Fruit fly (Drosophila melanogaster) whole organism, embryonic: Measurements from ENCODE around the gene spel1.

Source experiments
- Antp ChIP-seq: fragments of 200-800 bp; sonication (Bioruptor generic); optimal IDR thresholded peaks from 3 replicates; lab custom pipeline; 2016; ENCODE audit warnings: missing biosample characterization, missing genetic modification characterization
- Atf6 ChIP-seq: fragments of 200-800 bp; sonication (Bioruptor generic); IDR thresholded peaks from 2 replicates; pipeline ENCODE4 v1.3.6; 2022; ENCODE audit warnings: missing biosample characterization, missing genetic modification characterization
- Awh ChIP-seq: fragments of 200-800 bp; sonication (Bioruptor generic); IDR thresholded peaks from 2 replicates; pipeline ENCODE4, ENCODE4 v1.3.6; 2022; ENCODE audit warnings: missing biosample characterization, missing genetic modification characterization
- CG11695 ChIP-seq: fragments of 200-800 bp; sonication (Bioruptor generic); IDR thresholded peaks from 3 replicates; pipeline ENCODE4 v1.3.6; 2022; ENCODE audit warnings: missing biosample characterization, missing genetic modification characterization
- CG12071 ChIP-seq: fragments of 200-800 bp; sonication (Bioruptor generic); optimal IDR thresholded peaks from 3 replicates; lab custom pipeline; 2018; ENCODE audit warnings: missing biosample characterization, mild to moderate bottlenecking, missing genetic modification characterization
- CG12942 ChIP-seq: fragments of 200-800 bp; sonication (Bioruptor generic); optimal IDR thresholded peaks from 3 replicates; lab custom pipeline; 2016; ENCODE audit warnings: missing biosample characterization, missing genetic modification characterization
- CG13775 ChIP-seq: fragments of 200-800 bp; sonication (Bioruptor generic); optimal IDR thresholded peaks from 3 replicates; lab custom pipeline; 2017; ENCODE audit warnings: missing biosample characterization, mild to moderate bottlenecking, missing genetic modification characterization
- CG14667 ChIP-seq: fragments of 200-800 bp; sonication (Bioruptor generic); IDR thresholded peaks from 2 replicates; pipeline ENCODE4 v1.3.6; 2022; ENCODE audit warnings: missing biosample characterization, missing genetic modification characterization
- CG16815 ChIP-seq: fragments of 200-800 bp; sonication (Bioruptor generic); optimal IDR thresholded peaks from 3 replicates; lab custom pipeline; 2017; ENCODE audit warnings: missing biosample characterization, mild to moderate bottlenecking, missing genetic modification characterization
- CG18262 ChIP-seq: fragments of 200-800 bp; optimal IDR thresholded peaks from 3 replicates; lab custom pipeline; 2019; ENCODE audit warnings: missing biosample characterization, mild to moderate bottlenecking, missing genetic modification characterization, moderate library complexity
- CG1832 ChIP-seq: fragments of 200-800 bp; sonication (Bioruptor generic); optimal IDR thresholded peaks from 2 replicates; lab custom pipeline; 2017; ENCODE audit warnings: missing biosample characterization, mild to moderate bottlenecking, missing genetic modification characterization, inconsistent platforms
- CG2199 ChIP-seq: fragments of 200-800 bp; sonication (Bioruptor generic); IDR thresholded peaks from 3 replicates; pipeline ENCODE4 v1.3.6; 2022; ENCODE audit warnings: missing biosample characterization, missing genetic modification characterization
- CG32532 ChIP-seq: fragments of 200-800 bp; sonication (Bioruptor generic); IDR thresholded peaks from 2 replicates; pipeline ENCODE4 v1.3.6; 2022; ENCODE audit warnings: missing biosample characterization, missing genetic modification characterization
- CG34224 ChIP-seq: fragments of 200-800 bp; sonication (Bioruptor generic); IDR thresholded peaks from 3 replicates; pipeline ENCODE4 v1.3.6; 2022; ENCODE audit warnings: missing biosample characterization, missing genetic modification characterization; ENCODE audit not compliant: partially characterized antibody
- CG42726 ChIP-seq: fragments of 200-800 bp; sonication (Bioruptor generic); IDR thresholded peaks from 2 replicates; pipeline ENCODE4 v1.3.6; 2022; ENCODE audit warnings: missing biosample characterization, missing genetic modification characterization; ENCODE audit not compliant: partially characterized antibody
- CG4282 ChIP-seq: fragments of 200-800 bp; sonication (Bioruptor generic); optimal IDR thresholded peaks from 2 replicates; lab custom pipeline; 2016; ENCODE audit warnings: missing biosample characterization, missing genetic modification characterization
- CG4328 ChIP-seq: fragments of 200-800 bp; sonication (Bioruptor generic); optimal IDR thresholded peaks from 3 replicates; lab custom pipeline; 2017; ENCODE audit warnings: missing biosample characterization, missing genetic modification reagents, missing genetic modification characterization
- CG4360 ChIP-seq: fragments of 200-800 bp; sonication (Bioruptor generic); IDR thresholded peaks from 2 replicates; pipeline ENCODE4 v1.3.6; 2022; ENCODE audit warnings: missing biosample characterization, missing genetic modification characterization
- CG4404 ChIP-seq: fragments of 200-800 bp; sonication (Bioruptor generic); IDR thresholded peaks from 2 replicates; pipeline ENCODE4 v1.3.6; 2022; ENCODE audit warnings: missing biosample characterization, missing genetic modification characterization
- CG6254 ChIP-seq: fragments of 200-800 bp; sonication (Bioruptor generic); optimal IDR thresholded peaks from 3 replicates; lab custom pipeline; 2017; ENCODE audit warnings: mild to moderate bottlenecking, missing biosample characterization, missing genetic modification reagents, missing genetic modification characterization
- CG6272 ChIP-seq: fragments of 200-800 bp; sonication (Bioruptor generic); IDR thresholded peaks from 2 replicates; pipeline ENCODE4 v1.3.6; 2022; ENCODE audit warnings: missing biosample characterization, missing genetic modification characterization
- CG6813 ChIP-seq: fragments of 200-800 bp; sonication (Bioruptor generic); optimal IDR thresholded peaks from 2 replicates; lab custom pipeline; 2017; ENCODE audit warnings: missing biosample characterization, missing genetic modification characterization, mild to moderate bottlenecking, moderate library complexity, missing genetic modification reagents
- CG8281 ChIP-seq: fragments of 200-800 bp; sonication (Bioruptor generic); optimal IDR thresholded peaks from 2 replicates; lab custom pipeline; 2018; ENCODE audit warnings: missing biosample characterization, mild to moderate bottlenecking, missing genetic modification characterization, moderate library complexity
- CG8290 ChIP-seq, 3 experiments: fragments of 200-800 bp; sonication (Bioruptor generic); optimal IDR thresholded peaks; 2 replicates each; lab custom pipeline; 2016 to 2019; ENCODE audit warnings: missing biosample characterization in 3 of 3, missing genetic modification characterization in 3 of 3, mild to moderate bottlenecking in 2 of 3, moderate library complexity in 1 of 3
- CG8765 ChIP-seq: fragments of 200-800 bp; sonication (Bioruptor generic); IDR thresholded peaks from 2 replicates; pipeline ENCODE4 v1.3.6; 2022; ENCODE audit warnings: missing biosample characterization, missing genetic modification characterization
- CG9876 ChIP-seq: fragments of 200-800 bp; sonication (Bioruptor generic); optimal IDR thresholded peaks from 2 replicates; lab custom pipeline; 2016; ENCODE audit warnings: missing biosample characterization, missing genetic modification characterization
- CHES-1-like ChIP-seq: fragments of 200-800 bp; sonication (Bioruptor generic); optimal IDR thresholded peaks from 2 replicates; lab custom pipeline; 2016; ENCODE audit warnings: missing biosample characterization, missing genetic modification characterization
- Chrac-16 ChIP-seq: fragments of 200-800 bp; sonication (Bioruptor generic); optimal IDR thresholded peaks from 3 replicates; lab custom pipeline; 2016; ENCODE audit warnings: missing biosample characterization, missing genetic modification characterization
- Dfd ChIP-seq, 2 experiments: fragments of >200 bp; optimal IDR thresholded peaks; 2 replicates each; lab custom pipeline; 2017; ENCODE audit warnings: missing biosample characterization in 2 of 2, missing genetic modification characterization in 2 of 2
- Dll ChIP-seq: fragments of 200-800 bp; sonication (Bioruptor generic); IDR thresholded peaks from 4 replicates; pipeline ENCODE4 v1.3.6; 2022; ENCODE audit warnings: missing biosample characterization, missing genetic modification characterization; ENCODE audit not compliant: partially characterized antibody
- Med ChIP-seq: fragments of 200-800 bp; sonication (Bioruptor generic); peaks from one replicate; lab custom pipeline; 2016; ENCODE audit warnings: missing biosample characterization, missing genetic modification characterization, mild to moderate bottlenecking, inconsistent platforms, moderate library complexity
- Meics ChIP-seq: fragments of 200-800 bp; sonication (Bioruptor generic); optimal IDR thresholded peaks from 2 replicates; lab custom pipeline; 2017; ENCODE audit warnings: missing biosample characterization, mild to moderate bottlenecking, missing genetic modification characterization
- Nf-YC ChIP-seq: fragments of 200-800 bp; optimal IDR thresholded peaks from 3 replicates; lab custom pipeline; 2019; ENCODE audit warnings: missing biosample characterization, mild to moderate bottlenecking, missing genetic modification characterization, moderate library complexity
- ab ChIP-seq: fragments of 200-800 bp; sonication (Bioruptor generic); optimal IDR thresholded peaks from 2 replicates; lab custom pipeline; 2016; ENCODE audit warnings: missing biosample characterization, missing genetic modification characterization
- chm ChIP-seq: fragments of 200-800 bp; sonication (Bioruptor generic); IDR thresholded peaks from 2 replicates; pipeline ENCODE4 v1.3.6; 2022; ENCODE audit warnings: missing biosample characterization, missing genetic modification characterization
- croc ChIP-seq: fragments of 200-800 bp; sonication (Bioruptor generic); conservative IDR thresholded peaks from 3 replicates; pipeline ENCODE4 v1.3.6; 2022; ENCODE audit warnings: missing biosample characterization, missing genetic modification characterization
- dmrt11E ChIP-seq: fragments of 200-800 bp; sonication (Bioruptor generic); optimal IDR thresholded peaks from 3 replicates; lab custom pipeline; 2018; ENCODE audit warnings: missing biosample characterization, mild to moderate bottlenecking, missing genetic modification characterization, moderate library complexity
- ewg ChIP-seq: fragments of 200-800 bp; sonication (Bioruptor generic); optimal IDR thresholded peaks from 3 replicates; lab custom pipeline; 2017; ENCODE audit warnings: mild to moderate bottlenecking, missing biosample characterization, missing genetic modification reagents, missing genetic modification characterization
- gce ChIP-seq: fragments of 200-800 bp; sonication (Bioruptor generic); IDR thresholded peaks from 3 replicates; pipeline ENCODE4 v1.3.6; 2022; ENCODE audit warnings: missing biosample characterization, missing genetic modification characterization
- gsb ChIP-seq: fragments of 200-800 bp; sonication (Bioruptor generic); IDR thresholded peaks from 2 replicates; pipeline ENCODE4 v1.3.6; 2022; ENCODE audit warnings: missing biosample characterization, missing genetic modification characterization
- lab ChIP-seq: fragments of 200-800 bp; sonication (Bioruptor generic); optimal IDR thresholded peaks from 3 replicates; lab custom pipeline; 2017; ENCODE audit warnings: missing biosample characterization, missing genetic modification characterization, mild to moderate bottlenecking, moderate library complexity, missing genetic modification reagents
- nom ChIP-seq: fragments of 200-800 bp; sonication (Bioruptor generic); optimal IDR thresholded peaks from 2 replicates; lab custom pipeline; 2017; ENCODE audit warnings: missing biosample characterization, missing genetic modification characterization, mild to moderate bottlenecking, moderate library complexity, missing genetic modification reagents
- p53 ChIP-seq: fragments of 200-800 bp; sonication (Bioruptor generic); optimal IDR thresholded peaks from 2 replicates; lab custom pipeline; 2016; ENCODE audit warnings: missing biosample characterization, missing genetic modification characterization
- pho ChIP-seq: fragments of 200-800 bp; sonication (Bioruptor generic); optimal IDR thresholded peaks from 2 replicates; lab custom pipeline; 2016; ENCODE audit warnings: missing biosample characterization, missing genetic modification characterization
- prd ChIP-seq, 3 experiments: fragments of >200 bp in 2 of 3; fragments of 200-800 bp in 1 of 3; sonication (Bioruptor generic) in 1 of 3; optimal IDR thresholded peaks in 2 of 3; IDR thresholded peaks in 1 of 3; 2 replicates in 2 of 3; 3 replicates in 1 of 3; pipeline versions ENCODE4 v1.3.6 to Lab custom; 2017 to 2022; ENCODE audit warnings: missing biosample characterization in 1 of 3, missing genetic modification characterization in 1 of 3
- sima ChIP-seq: fragments of 200-800 bp; sonication (Bioruptor generic); optimal IDR thresholded peaks from 2 replicates; lab custom pipeline; 2016; ENCODE audit warnings: missing biosample characterization, missing genetic modification characterization
- stwl ChIP-seq: fragments of 200-800 bp; sonication (Bioruptor generic); optimal IDR thresholded peaks from 3 replicates; lab custom pipeline; 2018; ENCODE audit warnings: missing biosample characterization, mild to moderate bottlenecking, missing genetic modification characterization, moderate library complexity
- trem ChIP-seq: fragments of 200-800 bp; optimal IDR thresholded peaks from 3 replicates; lab custom pipeline; 2019; ENCODE audit warnings: missing biosample characterization, mild to moderate bottlenecking, missing genetic modification characterization, moderate library complexity
- vvl ChIP-seq: fragments of 200-800 bp; sonication (Bioruptor generic); IDR thresholded peaks from 2 replicates; pipeline ENCODE4 v1.3.6; 2022; ENCODE audit warnings: missing biosample characterization, missing genetic modification characterization

The spel1 gene

dm6 chr2L:14408383-14409004, 46.6 kb downstream of the spel1 start (continued):
- TF ChIP-seq Med, result peak; percentile 55
- no peak for TF ChIP-seq gsb (GFP tag; lab: Robert Waterston, UW)
- no peak for TF ChIP-seq p53 (GFP tag; lab: Kevin White, UChicago)
- TF ChIP-seq lab, result peak; percentile 9
- no peak for TF ChIP-seq sima
- TF ChIP-seq CG1832 (GFP tag; lab: Kevin White, UChicago), result no peak
- TF ChIP-seq CG8765 (GFP tag; lab: Robert Waterston, UW), result no peak
- no peak for TF ChIP-seq pho (GFP tag; lab: Kevin White, UChicago)
- no peak for TF ChIP-seq Meics (GFP tag; lab: Kevin White, UChicago)
- TF ChIP-seq ab (GFP tag; lab: Kevin White, UChicago), result no peak
- TF ChIP-seq CG4360 (GFP tag; lab: Robert Waterston, UW), result no peak
- no peak for TF ChIP-seq CG6272
- TF ChIP-seq CG12071 (GFP tag; lab: Kevin White, UChicago), result no peak
- no peak for TF ChIP-seq CG32532
- no peak for TF ChIP-seq Atf6 (GFP tag; lab: Robert Waterston, UW)
- no peak for TF ChIP-seq CHES-1-like (GFP tag; lab: Kevin White, UChicago)
- peak; percentile 95 for TF ChIP-seq ewg (GFP tag; lab: Kevin White, UChicago)
- no peak for TF ChIP-seq dmrt11E (tag; lab: Kevin White, UChicago)
- no peak for TF ChIP-seq Dfd (GFP tag; optimal IDR thresholded peaks at IDR 0.05; lab: Kevin White, UChicago)
- no peak for TF ChIP-seq CG4404 (GFP tag; lab: Robert Waterston, UW)
- 0 out of 2 replicates have a peak, but pooled peaks have one; percentile 16 for TF ChIP-seq chm (GFP tag; lab: Robert Waterston, UW)
- TF ChIP-seq CG16815 (GFP tag; lab: Kevin White, UChicago), result no peak
- no peak for TF ChIP-seq CG18262 (tag; lab: Kevin White, UChicago)
- no peak for TF ChIP-seq CG11695
- TF ChIP-seq CG14667 (GFP tag; lab: Robert Waterston, UW), result no peak
- TF ChIP-seq CG34224 (GFP tag; lab: Robert Waterston, UW), result no peak
- TF ChIP-seq CG6813 (GFP tag; lab: Kevin White, UChicago), result no peak
- no peak for TF ChIP-seq Chrac-16 (GFP tag; lab: Kevin White, UChicago)
- no peak for TF ChIP-seq Awh (GFP tag; lab: Robert Waterston, UW)
- no peak for TF ChIP-seq CG2199
- TF ChIP-seq CG6254 (GFP tag; lab: Kevin White, UChicago), result no peak
- no peak for TF ChIP-seq Antp (GFP tag; lab: Kevin White, UChicago)
- TF ChIP-seq gce (GFP tag; lab: Robert Waterston, UW), result no peak
- peak; percentile 44 for TF ChIP-seq stwl
- no peak for TF ChIP-seq CG8281 (tag; lab: Kevin White, UChicago)
- TF ChIP-seq CG8290 (GFP tag; optimal IDR thresholded peaks at IDR 0.05; lab: Kevin White, UChicago), result no peak
- TF ChIP-seq CG8290 (tag; optimal IDR thresholded peaks at IDR 0.05; lab: Kevin White, UChicago), result peak in 1 of 2 experiments; percentile 6
- TF ChIP-seq CG42726 (GFP tag; lab: Robert Waterston, UW), result 0 out of 2 replicates have a peak, but pooled peaks have one; percentile 29
- no peak for TF ChIP-seq nom (GFP tag; lab: Kevin White, UChicago)
- no peak for TF ChIP-seq Nf-YC (tag; lab: Kevin White, UChicago)
- no peak for TF ChIP-seq CG12942 (GFP tag; lab: Kevin White, UChicago)
- no peak for TF ChIP-seq CG9876 (GFP tag; lab: Kevin White, UChicago)
- no peak for TF ChIP-seq CG4282 (GFP tag; lab: Kevin White, UChicago)
- no peak for TF ChIP-seq CG13775 (GFP tag; lab: Kevin White, UChicago)
- peak; percentile 44; the same call in 1 of the 2 replicates for TF ChIP-seq vvl (GFP tag; lab: Robert Waterston, UW)
- no peak for TF ChIP-seq CG4328 (GFP tag; lab: Kevin White, UChicago)
- TF ChIP-seq prd (optimal IDR thresholded peaks at IDR 0.05; lab: Kevin White, UChicago), result no peak
- TF ChIP-seq prd (GFP tag; IDR thresholded peaks at IDR 0.05; lab: Robert Waterston, UW), result no peak
- TF ChIP-seq croc (GFP tag; lab: Robert Waterston, UW), result no peak
- TF ChIP-seq Dll (GFP tag; lab: Robert Waterston, UW), result no peak
- TF ChIP-seq trem (tag; lab: Kevin White, UChicago), result peak; percentile 96
